Worm (Caenorhabditis elegans) whole organism, early embryonic: ENCODE measurements around the gene F36A4.1.

ENCODE experiments used
- B0310.2 ChIP-seq: sonication (generic microtip); optimal IDR thresholded peaks from 2 replicates; lab custom pipeline; 2016; ENCODE audit warnings: mild to moderate bottlenecking, missing genetic modification characterization, missing compliant biosample characterization
- ets-7 ChIP-seq: sonication (generic microtip); optimal IDR thresholded peaks from 2 replicates; lab custom pipeline; 2016; ENCODE audit warnings: missing genotype, missing genetic modification characterization, missing compliant biosample characterization

ce11 chrIV:4272167-4272566 lies at the start of gene F36A4.1:
- TF ChIP-seq ets-7 (tag; lab: Kevin White, UChicago) = no peak
- no peak for TF ChIP-seq B0310.2 (tag; lab: Kevin White, UChicago)
